Fruit fly (Drosophila melanogaster): Measurements from ENCODE around the gene Pkc98E.

- TF ChIP-seq h (optimal IDR thresholded peaks at IDR 0.05) (no peak), psq (optimal IDR thresholded peaks at IDR 0.05) (no peak), Sin3A (optimal IDR thresholded peaks at IDR 0.05) (no peak), Myc (optimal IDR thresholded peaks at IDR 0.05) (no peak), ttk (optimal IDR thresholded peaks at IDR 0.05) (no peak)
Measured at dm6 chr3R:29059385-29059784, 20.4 kb downstream of the Pkc98E start.
